Fruit fly (Drosophila melanogaster) whole organism, embryonic: ENCODE data around the gene alpha-Man-Ia.

ENCODE experiments used
- ATbp ChIP-seq: fragments of 200-800 bp; sonication (Bioruptor generic); optimal IDR thresholded peaks from 2 replicates; lab custom pipeline; 2017; ENCODE audit warnings: missing biosample characterization, mild to moderate bottlenecking, missing genetic modification characterization, missing genetic modification reagents
- C15 ChIP-seq: fragments of 200-800 bp; sonication (Bioruptor generic); IDR thresholded peaks from 3 replicates; pipeline ENCODE4 v1.3.6; 2022; ENCODE audit warnings: missing biosample characterization, missing genetic modification characterization
- CG10267 ChIP-seq: fragments of 200-800 bp; sonication (Bioruptor generic); optimal IDR thresholded peaks from 2 replicates; lab custom pipeline; 2018; ENCODE audit warnings: missing biosample characterization, mild to moderate bottlenecking, missing genetic modification characterization, moderate library complexity
- CG10565 ChIP-seq: fragments of 200-800 bp; sonication (Bioruptor generic); optimal IDR thresholded peaks from 3 replicates; lab custom pipeline; 2016; ENCODE audit warnings: missing biosample characterization, mild to moderate bottlenecking, missing genetic modification characterization
- CG12071 ChIP-seq: fragments of 200-800 bp; sonication (Bioruptor generic); optimal IDR thresholded peaks from 3 replicates; lab custom pipeline; 2018; ENCODE audit warnings: missing biosample characterization, mild to moderate bottlenecking, missing genetic modification characterization
- CG12769 ChIP-seq: fragments of 200-800 bp; sonication (Bioruptor generic); optimal IDR thresholded peaks from 2 replicates; lab custom pipeline; 2019; ENCODE audit warnings: missing biosample characterization, mild to moderate bottlenecking, missing genetic modification characterization, moderate library complexity
- CG13424 ChIP-seq: fragments of 200-800 bp; sonication (Bioruptor generic); optimal IDR thresholded peaks from 2 replicates; lab custom pipeline; 2019; ENCODE audit warnings: missing biosample characterization, mild to moderate bottlenecking, missing genetic modification characterization, moderate library complexity
- CG16863 ChIP-seq: fragments of 200-800 bp; sonication (Bioruptor generic); optimal IDR thresholded peaks from 3 replicates; lab custom pipeline; 2016; ENCODE audit warnings: missing biosample characterization, missing genetic modification characterization
- CG17912 ChIP-seq: fragments of 200-800 bp; sonication (Bioruptor generic); optimal IDR thresholded peaks from 2 replicates; lab custom pipeline; 2018; ENCODE audit warnings: missing biosample characterization, mild to moderate bottlenecking, missing genetic modification characterization
- CG18011 ChIP-seq: fragments of 200-800 bp; sonication (Bioruptor generic); optimal IDR thresholded peaks from 2 replicates; lab custom pipeline; 2017; ENCODE audit warnings: missing biosample characterization, missing genetic modification characterization, mild to moderate bottlenecking, moderate library complexity, missing genotype
- CG18764 ChIP-seq: fragments of 200-800 bp; sonication (Bioruptor generic); optimal IDR thresholded peaks from 3 replicates; lab custom pipeline; 2016; ENCODE audit warnings: missing biosample characterization, missing genetic modification characterization
- CG31365 ChIP-seq: fragments of 200-800 bp; sonication (Bioruptor generic); optimal IDR thresholded peaks from 2 replicates; lab custom pipeline; 2018; ENCODE audit warnings: missing biosample characterization, mild to moderate bottlenecking, missing genetic modification characterization
- CG32532 ChIP-seq: fragments of 200-800 bp; sonication (Bioruptor generic); IDR thresholded peaks from 2 replicates; pipeline ENCODE4 v1.3.6; 2022; ENCODE audit warnings: missing biosample characterization, missing genetic modification characterization
- CG3407 ChIP-seq: fragments of 200-800 bp; sonication (Bioruptor generic); optimal IDR thresholded peaks from 2 replicates; lab custom pipeline; 2018; ENCODE audit warnings: missing biosample characterization, mild to moderate bottlenecking, missing genetic modification characterization
- CG5180 ChIP-seq: fragments of 200-800 bp; sonication (Bioruptor generic); optimal IDR thresholded peaks from 3 replicates; lab custom pipeline; 2017; ENCODE audit warnings: missing biosample characterization, missing genetic modification characterization, mild to moderate bottlenecking, moderate library complexity, missing genetic modification reagents
- CG7372 ChIP-seq: fragments of 200-800 bp; sonication (Bioruptor generic); IDR thresholded peaks from 2 replicates; pipeline ENCODE4 v1.3.6; 2022; ENCODE audit warnings: missing biosample characterization, missing genetic modification characterization
- CG8765 ChIP-seq: fragments of 200-800 bp; sonication (Bioruptor generic); IDR thresholded peaks from 2 replicates; pipeline ENCODE4 v1.3.6; 2022; ENCODE audit warnings: missing biosample characterization, missing genetic modification characterization
- CG9797 ChIP-seq: fragments of 200-800 bp; sonication (Bioruptor generic); optimal IDR thresholded peaks from 3 replicates; lab custom pipeline; 2018; ENCODE audit warnings: missing biosample characterization, mild to moderate bottlenecking, missing genetic modification characterization
- CoRest ChIP-seq: fragments of 200-800 bp; sonication (Bioruptor generic); optimal IDR thresholded peaks from 3 replicates; lab custom pipeline; 2018; ENCODE audit warnings: missing biosample characterization, mild to moderate bottlenecking, missing genetic modification characterization, moderate library complexity
- Dad ChIP-seq: fragments of 200-800 bp; sonication (Bioruptor generic); optimal IDR thresholded peaks from 3 replicates; lab custom pipeline; 2016; ENCODE audit warnings: missing biosample characterization, missing genetic modification characterization
- Dip2 ChIP-seq: fragments of 200-800 bp; sonication (Bioruptor generic); IDR thresholded peaks from 2 replicates; pipeline ENCODE4 v1.3.6; 2022; ENCODE audit warnings: missing biosample characterization, missing genetic modification characterization
- ERR ChIP-seq: fragments of 200-800 bp; sonication (Bioruptor generic); optimal IDR thresholded peaks from 2 replicates; lab custom pipeline; 2016; ENCODE audit warnings: missing biosample characterization, missing genetic modification characterization
- Hr3 ChIP-seq: fragments of 200-800 bp; sonication (Bioruptor generic); optimal IDR thresholded peaks from 3 replicates; lab custom pipeline; 2016; ENCODE audit warnings: missing biosample characterization, missing genetic modification characterization
- Max ChIP-seq: fragments of 200-800 bp; sonication (Bioruptor generic); optimal IDR thresholded peaks from 2 replicates; lab custom pipeline; 2016; ENCODE audit warnings: missing biosample characterization, mild to moderate bottlenecking, missing genetic modification characterization
- Med ChIP-seq: fragments of 200-800 bp; sonication (Bioruptor generic); peaks from one replicate; lab custom pipeline; 2016; ENCODE audit warnings: missing biosample characterization, missing genetic modification characterization, mild to moderate bottlenecking, inconsistent platforms, moderate library complexity
- Nf-YC ChIP-seq: fragments of 200-800 bp; optimal IDR thresholded peaks from 3 replicates; lab custom pipeline; 2019; ENCODE audit warnings: missing biosample characterization, mild to moderate bottlenecking, missing genetic modification characterization, moderate library complexity
- Oaz ChIP-seq: fragments of 200-800 bp; sonication (Bioruptor generic); IDR thresholded peaks from 2 replicates; pipeline ENCODE4 v1.3.6; 2022; ENCODE audit warnings: missing biosample characterization, missing genetic modification characterization
- Optix ChIP-seq: fragments of 200-800 bp; sonication (Bioruptor generic); IDR thresholded peaks from 3 replicates; pipeline ENCODE4 v1.3.6; 2022; ENCODE audit warnings: missing biosample characterization, missing genetic modification characterization
- Pdp1 ChIP-seq, 2 experiments: fragments of 200-800 bp; sonication (Bioruptor generic); optimal IDR thresholded peaks; 3 replicates each; lab custom pipeline; 2016; ENCODE audit warnings: missing biosample characterization in 2 of 2, missing genetic modification characterization in 2 of 2, mild to moderate bottlenecking in 1 of 2, moderate library complexity in 1 of 2
- Ssrp ChIP-seq: fragments of 200-800 bp; sonication (Bioruptor generic); optimal IDR thresholded peaks from 2 replicates; lab custom pipeline; 2018; ENCODE audit warnings: missing biosample characterization, mild to moderate bottlenecking, missing genetic modification characterization, moderate library complexity
- abd-A ChIP-seq: fragments of 200-800 bp; sonication (Bioruptor generic); optimal IDR thresholded peaks from 3 replicates; lab custom pipeline; 2019; ENCODE audit warnings: missing biosample characterization, mild to moderate bottlenecking, missing genetic modification characterization, moderate library complexity
- az2 ChIP-seq: fragments of 200-800 bp; sonication (Bioruptor generic); optimal IDR thresholded peaks from 3 replicates; lab custom pipeline; 2016; ENCODE audit warnings: missing biosample characterization, missing genetic modification characterization
- chinmo ChIP-seq: fragments of 200-800 bp; sonication (Bioruptor generic); IDR thresholded peaks from 4 replicates; pipeline ENCODE4 v1.3.6; 2022; ENCODE audit warnings: missing biosample characterization, missing genetic modification characterization; ENCODE audit not compliant: partially characterized antibody
- danr ChIP-seq: fragments of 200-800 bp; sonication (Bioruptor generic); IDR thresholded peaks from 2 replicates; pipeline ENCODE4 v1.3.6; 2022; ENCODE audit warnings: missing biosample characterization, missing genetic modification characterization
- eve ChIP-seq, 2 experiments: fragments of >200 bp; optimal IDR thresholded peaks; 2 replicates each; lab custom pipeline; 2017; ENCODE audit warnings: missing biosample characterization in 2 of 2, missing genetic modification characterization in 2 of 2
- eyg ChIP-seq: fragments of 200-800 bp; sonication (Bioruptor generic); optimal IDR thresholded peaks from 3 replicates; lab custom pipeline; 2016; ENCODE audit warnings: missing biosample characterization, missing genetic modification characterization
- hbn ChIP-seq: fragments of 200-800 bp; sonication (Bioruptor generic); IDR thresholded peaks from 2 replicates; pipeline ENCODE4 v1.3.6; 2022; ENCODE audit warnings: missing biosample characterization, missing genetic modification characterization; ENCODE audit not compliant: partially characterized antibody
- insv ChIP-seq, 2 experiments: fragments of 200-800 bp; sonication (Bioruptor generic); optimal IDR thresholded peaks; 3 replicates each; lab custom pipeline; 2016 to 2018; ENCODE audit warnings: missing biosample characterization in 2 of 2, missing genetic modification characterization in 2 of 2
- lilli ChIP-seq: fragments of 200-800 bp; sonication (Bioruptor generic); optimal IDR thresholded peaks from 3 replicates; lab custom pipeline; 2016; ENCODE audit warnings: missing biosample characterization, missing genetic modification characterization
- mam ChIP-seq: fragments of 200-800 bp; sonication (Bioruptor generic); optimal IDR thresholded peaks from 3 replicates; lab custom pipeline; 2016; ENCODE audit warnings: missing biosample characterization, missing genetic modification characterization
- nom ChIP-seq: fragments of 200-800 bp; sonication (Bioruptor generic); optimal IDR thresholded peaks from 2 replicates; lab custom pipeline; 2017; ENCODE audit warnings: missing biosample characterization, missing genetic modification characterization, mild to moderate bottlenecking, moderate library complexity, missing genetic modification reagents
- odd ChIP-seq: fragments of 200-800 bp; sonication (Bioruptor generic); optimal IDR thresholded peaks from 2 replicates; lab custom pipeline; 2017; ENCODE audit warnings: missing biosample characterization, mild to moderate bottlenecking, missing genetic modification characterization
- p53 ChIP-seq: fragments of 200-800 bp; sonication (Bioruptor generic); optimal IDR thresholded peaks from 2 replicates; lab custom pipeline; 2016; ENCODE audit warnings: missing biosample characterization, missing genetic modification characterization
- ro ChIP-seq: fragments of 200-800 bp; sonication (Bioruptor generic); IDR thresholded peaks from 2 replicates; pipeline ENCODE4 v1.3.6; 2022; ENCODE audit warnings: missing biosample characterization, missing genetic modification characterization
- schlank ChIP-seq: fragments of 200-800 bp; sonication (Bioruptor generic); optimal IDR thresholded peaks from 2 replicates; lab custom pipeline; 2018; ENCODE audit warnings: missing biosample characterization, mild to moderate bottlenecking, missing genetic modification characterization
- sug ChIP-seq: fragments of 200-800 bp; optimal IDR thresholded peaks from 2 replicates; lab custom pipeline; 2019; ENCODE audit warnings: missing biosample characterization, mild to moderate bottlenecking, missing genetic modification characterization, moderate library complexity
- tin ChIP-seq: fragments of 200-800 bp; sonication (Bioruptor generic); optimal IDR thresholded peaks from 3 replicates; lab custom pipeline; 2016; ENCODE audit warnings: missing biosample characterization, missing genetic modification characterization
- toy ChIP-seq: fragments of 200-800 bp; sonication (Bioruptor generic); IDR thresholded peaks from 2 replicates; pipeline ENCODE4 v1.3.6; 2022; ENCODE audit warnings: missing biosample characterization, missing genetic modification characterization
- trem ChIP-seq: fragments of 200-800 bp; optimal IDR thresholded peaks from 3 replicates; lab custom pipeline; 2019; ENCODE audit warnings: missing biosample characterization, mild to moderate bottlenecking, missing genetic modification characterization, moderate library complexity
- unc-4 ChIP-seq: fragments of 200-800 bp; sonication (Bioruptor generic); IDR thresholded peaks from 2 replicates; pipeline ENCODE4 v1.3.6; 2022; ENCODE audit warnings: missing biosample characterization, missing genetic modification characterization; ENCODE audit not compliant: partially characterized antibody
- vfl ChIP-seq: fragments of 200-800 bp; sonication (Bioruptor generic); optimal IDR thresholded peaks from 2 replicates; lab custom pipeline; 2016; ENCODE audit warnings: missing biosample characterization, missing genetic modification characterization

Gene alpha-Man-Ia

DNA sequence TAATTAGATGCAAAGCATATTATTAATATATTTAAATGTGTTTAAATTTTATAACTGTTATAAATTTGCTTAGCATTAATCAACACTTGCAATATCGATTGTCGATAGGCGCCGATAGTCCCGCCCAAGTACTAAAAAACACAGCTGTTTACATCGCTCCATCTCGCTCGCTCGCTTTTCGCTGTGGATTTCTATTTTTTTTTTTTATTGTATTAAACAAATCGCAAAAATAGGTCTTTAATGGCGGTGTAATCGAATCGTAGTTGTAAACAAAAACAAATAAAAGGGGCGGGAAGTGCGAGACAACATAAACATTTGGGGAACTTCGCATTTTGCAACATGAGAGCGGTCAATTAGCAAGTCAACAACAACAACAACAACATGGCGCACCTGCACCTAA lies 105.8 kb downstream of the alpha-Man-Ia start, which contains the start of gene CG34408 (continued):
- TF ChIP-seq unc-4 (GFP tag; lab: Robert Waterston, UW) (peak; percentile 54), mam (GFP tag; lab: Kevin White, UChicago) (no peak), Ssrp (no peak), CG12769 (tag; lab: Kevin White, UChicago) (no peak), Hr3 (GFP tag; lab: Kevin White, UChicago) (no peak), eve (GFP tag; optimal IDR thresholded peaks at IDR 0.05; lab: Kevin White, UChicago) (no peak), chinmo (GFP tag; lab: Robert Waterston, UW) (0 out of 4 replicates have a peak, but pooled peaks have one; percentile 8), CoRest (tag; lab: Kevin White, UChicago) (peak; percentile 11), Optix (GFP tag; lab: Robert Waterston, UW) (no peak), sug (tag; lab: Kevin White, UChicago) (no peak), nom (no peak), CG10565 (GFP tag; lab: Kevin White, UChicago) (no peak), insv (GFP tag; optimal IDR thresholded peaks at IDR 0.05; lab: Kevin White, UChicago) (no peak), Oaz (no peak), Pdp1 (GFP tag; optimal IDR thresholded peaks at IDR 0.05; lab: Kevin White, UChicago) (no peak), CG18011 (no peak), CG31365 (tag; lab: Kevin White, UChicago) (no peak), CG7372 (GFP tag; lab: Robert Waterston, UW) (no peak), CG10267 (tag; lab: Kevin White, UChicago) (peak; percentile 90), Dip2 (GFP tag; lab: Robert Waterston, UW) (no peak), schlank (no peak), ERR (GFP tag; lab: Kevin White, UChicago) (no peak), ro (GFP tag; lab: Robert Waterston, UW) (no peak), vfl (GFP tag; lab: Kevin White, UChicago) (no peak), CG5180 (GFP tag; lab: Kevin White, UChicago) (no peak), Med (peak; percentile 43), eyg (GFP tag; lab: Kevin White, UChicago) (no peak), Dad (no peak), CG8765 (GFP tag; lab: Robert Waterston, UW) (no peak), CG9797 (GFP tag; lab: Kevin White, UChicago) (no peak), hbn (GFP tag; lab: Robert Waterston, UW) (peak; percentile 34; the same call in 1 of the 2 replicates), tin (GFP tag; lab: Kevin White, UChicago) (no peak), Nf-YC (tag; lab: Kevin White, UChicago) (no peak), toy (GFP tag; lab: Robert Waterston, UW) (no peak), CG13424 (tag; lab: Kevin White, UChicago) (no peak), lilli (no peak), CG16863 (GFP tag; lab: Kevin White, UChicago) (no peak), CG18764 (GFP tag; lab: Kevin White, UChicago) (no peak), CG3407 (GFP tag; lab: Kevin White, UChicago) (no peak), CG12071 (GFP tag; lab: Kevin White, UChicago) (no peak), trem (no peak), C15 (GFP tag; lab: Robert Waterston, UW) (no peak), CG17912 (GFP tag; lab: Kevin White, UChicago) (no peak), abd-A (tag; lab: Kevin White, UChicago) (no peak), CG32532 (GFP tag; lab: Robert Waterston, UW) (no peak), az2 (GFP tag; lab: Kevin White, UChicago) (no peak), p53 (no peak), odd (GFP tag; lab: Kevin White, UChicago) (no peak), Max (GFP tag; lab: Kevin White, UChicago) (no peak), ATbp (GFP tag; lab: Kevin White, UChicago) (no peak), danr (GFP tag; lab: Robert Waterston, UW) (no peak)
